Fruit fly (Drosophila melanogaster): Measurements from ENCODE around the gene TyrR.

The TyrR gene

dm6 chr3R:17794335-17795074, 31.5 kb upstream of the TyrR start, which contains the start of gene CG43102 (continued):
- TF ChIP-seq disco-r (GFP tag; optimal IDR thresholded peaks at IDR 0.05), result no peak
- TF ChIP-seq CG12104 (GFP tag; optimal IDR thresholded peaks at IDR 0.05), result no peak
- no peak for TF ChIP-seq ab (GFP tag; optimal IDR thresholded peaks at IDR 0.05)
- TF ChIP-seq fd96Cb (tag; optimal IDR thresholded peaks at IDR 0.05), result peak; percentile 49
- TF ChIP-seq run (tag; optimal IDR thresholded peaks at IDR 0.05), result peak; percentile 37
- TF ChIP-seq grn (GFP tag; optimal IDR thresholded peaks at IDR 0.05), result no peak
- no peak for TF ChIP-seq NK7.1 (GFP tag; optimal IDR thresholded peaks at IDR 0.05)
- peak; percentile 70 for TF ChIP-seq CG14014 (GFP tag; IDR thresholded peaks at IDR 0.05)
- TF ChIP-seq CG33557 (GFP tag; optimal IDR thresholded peaks at IDR 0.05), result peak; percentile 42
- TF ChIP-seq twi (tag; optimal IDR thresholded peaks at IDR 0.05), result peak; percentile 77
- TF ChIP-seq bsh (GFP tag; optimal IDR thresholded peaks at IDR 0.05), result peak; percentile 39 to 68
- peak; percentile 19 for TF ChIP-seq CG12155 (GFP tag; optimal IDR thresholded peaks at IDR 0.05)
- TF ChIP-seq lilli (GFP tag; optimal IDR thresholded peaks at IDR 0.05), result peak; percentile 65
- TF ChIP-seq az2 (GFP tag; optimal IDR thresholded peaks at IDR 0.05), result peak; percentile 72
- TF ChIP-seq lov (optimal IDR thresholded peaks at IDR 0.05), result no peak
- TF ChIP-seq lov (GFP tag; IDR thresholded peaks at IDR 0.05), result 0 out of 3 replicates have a peak, but pooled peaks have one; percentile 41
- TF ChIP-seq Hand (GFP tag; optimal IDR thresholded peaks at IDR 0.05), result no peak
- TF ChIP-seq CG8359 (GFP tag; optimal IDR thresholded peaks at IDR 0.05; ENCODE audit: borderline replicate concordance), result no peak
- peak; percentile 64 for TF ChIP-seq sug (tag; optimal IDR thresholded peaks at IDR 0.05)
- no peak; the same call in 1 of the 2 replicates for TF ChIP-seq klu (GFP tag; IDR thresholded peaks at IDR 0.05)
- peak; percentile 79 for TF ChIP-seq CG2678 (tag; optimal IDR thresholded peaks at IDR 0.05)
- peak; percentile 39 for TF ChIP-seq CG3995 (GFP tag; optimal IDR thresholded peaks at IDR 0.05)
- peak; percentile 57 for TF ChIP-seq onecut (GFP tag; IDR thresholded peaks at IDR 0.05)
- TF ChIP-seq Aef1 (GFP tag; IDR thresholded peaks at IDR 0.05), result peak; percentile 75
- TF ChIP-seq vfl (GFP tag; optimal IDR thresholded peaks at IDR 0.05), result peak; percentile 21
- peak; percentile 9 for TF ChIP-seq cwo (GFP tag; optimal IDR thresholded peaks at IDR 0.05)
- TF ChIP-seq CG16813 (GFP tag; IDR thresholded peaks at IDR 0.05; ENCODE audit: partially characterized antibody), result peak; percentile 71
- no peak for TF ChIP-seq zf30C (GFP tag; optimal IDR thresholded peaks at IDR 0.05)
- peak; percentile 48 to 58 for TF ChIP-seq Pdp1 (GFP tag; optimal IDR thresholded peaks at IDR 0.05)
- peak; percentile 24 for TF ChIP-seq CG4282 (GFP tag; optimal IDR thresholded peaks at IDR 0.05)
- peak; percentile 40 for TF ChIP-seq CG13775 (GFP tag; optimal IDR thresholded peaks at IDR 0.05)
- TF ChIP-seq CG18476 (GFP tag; optimal IDR thresholded peaks at IDR 0.05), result peak; percentile 14
- TF ChIP-seq CG12071 (GFP tag; optimal IDR thresholded peaks at IDR 0.05), result peak; percentile 56
- TF ChIP-seq CG4424 (GFP tag; optimal IDR thresholded peaks at IDR 0.05), result peak; percentile 67
- peak; percentile 43; the same call in 1 of the 3 replicates for TF ChIP-seq CG3726 (GFP tag; IDR thresholded peaks at IDR 0.05)
- TF ChIP-seq pb (GFP tag; optimal IDR thresholded peaks at IDR 0.05), result peak; percentile 46
- TF ChIP-seq sd (tag; optimal IDR thresholded peaks at IDR 0.05), result peak; percentile 61
- peak; percentile 55 for TF ChIP-seq CG6813 (GFP tag; optimal IDR thresholded peaks at IDR 0.05)
- TF ChIP-seq dmrt11E (tag; optimal IDR thresholded peaks at IDR 0.05), result peak; percentile 7
- TF ChIP-seq tll (GFP tag; optimal IDR thresholded peaks at IDR 0.05), result no peak
- TF ChIP-seq CG9437 (GFP tag; optimal IDR thresholded peaks at IDR 0.05), result peak; percentile 59
- TF ChIP-seq CG11696 (GFP tag; IDR thresholded peaks at IDR 0.05), result peak; percentile 65; the same call in 1 of the 2 replicates
- no peak for TF ChIP-seq hb (GFP tag; IDR thresholded peaks at IDR 0.05; ENCODE audit: partially characterized antibody)
- no peak for TF ChIP-seq crc (GFP tag; optimal IDR thresholded peaks at IDR 0.05)
- TF ChIP-seq CG14050 (GFP tag; IDR thresholded peaks at IDR 0.05), result peak; percentile 57
- TF ChIP-seq CG3065 (GFP tag; optimal IDR thresholded peaks at IDR 0.05), result no peak
- no peak for TF ChIP-seq repo (GFP tag; optimal IDR thresholded peaks at IDR 0.05)
- peak; percentile 76 for TF ChIP-seq Gug (GFP tag; IDR thresholded peaks at IDR 0.05)
- peak; percentile 70 for TF ChIP-seq E2f2 (GFP tag; IDR thresholded peaks at IDR 0.05)

Measured in whole organism, embryonic.